Worm (Caenorhabditis elegans): ENCODE results near the gene C14C11.4.
A peak's percentile ranks its signal among the peaks of the same experiment; 100 is the strongest.
"Not testable (repeated sequence)": the region's sequence is repeated elsewhere in the genome, so short reads cannot be mapped to it uniquely, and the experiment has no call there.

DNA sequence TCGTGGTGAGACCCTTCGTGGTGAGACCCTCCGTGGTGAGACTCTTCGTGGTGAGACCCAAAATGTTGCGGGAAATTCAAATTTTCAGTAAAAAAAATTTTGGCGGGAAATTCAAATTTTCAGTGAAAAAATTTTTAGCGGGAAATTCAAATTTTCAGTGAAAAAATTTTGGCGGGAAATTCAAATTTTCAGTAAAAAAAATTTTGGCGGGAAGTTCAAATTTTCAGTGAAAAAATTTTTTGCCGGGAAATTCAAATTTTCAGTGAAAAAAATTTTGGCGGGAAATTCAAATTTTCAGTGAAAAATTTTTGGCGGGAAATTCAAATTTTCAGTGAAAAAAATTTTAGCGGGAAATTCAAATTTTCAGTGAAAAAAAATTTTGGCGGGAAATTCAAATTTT is 7.3 kb upstream of the C14C11.4 start:
- not testable (repeated sequence) for TF ChIP-seq ama-1 (optimal IDR thresholded peaks at IDR 0.05); ama-1 (GFP tag; optimal IDR thresholded peaks at IDR 0.05); zfh-2 (GFP tag; conservative IDR thresholded peaks at IDR 0.05); somi-1 (GFP tag; optimal IDR thresholded peaks at IDR 0.05); rec-8 (tag; optimal IDR thresholded peaks at IDR 0.05); dox-1 (GFP tag; IDR thresholded peaks at IDR 0.05); ets-4 (GFP tag; optimal IDR thresholded peaks at IDR 0.05); nhr-179 (tag; optimal IDR thresholded peaks at IDR 0.05); fkh-3 (tag; optimal IDR thresholded peaks at IDR 0.05); ekl-4 (GFP tag; IDR thresholded peaks at IDR 0.05); ztf-25 (GFP tag; IDR thresholded peaks at IDR 0.05); ztf-3 (GFP tag; optimal IDR thresholded peaks at IDR 0.05); nfyb-1 (GFP tag; IDR thresholded peaks at IDR 0.05)
- TF ChIP-seq ceh-91 (GFP tag; IDR thresholded peaks at IDR 0.05) = peak; percentile 39; the same call in 1 of the 2 replicates
